Worm (Caenorhabditis elegans): Measurements from ENCODE around the gene mfsd-10.

Gene mfsd-10

DNA sequence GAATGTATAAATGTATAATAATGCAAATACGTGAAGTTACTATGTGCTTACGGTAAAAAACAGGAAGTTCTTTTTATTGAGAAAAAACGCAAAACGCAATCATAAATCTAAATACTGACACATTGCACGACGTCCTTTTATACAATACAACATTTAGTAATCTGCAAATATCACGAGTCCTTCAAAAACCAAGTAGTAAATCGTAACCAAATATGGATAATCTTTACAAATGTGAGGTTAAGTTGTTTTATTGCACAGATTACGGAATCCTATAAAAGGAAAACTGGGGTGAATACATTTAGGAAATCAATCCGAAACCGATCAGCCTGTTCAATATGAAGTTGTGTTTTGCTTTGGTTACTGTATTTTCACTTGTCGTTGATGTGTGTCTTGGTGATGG, 29.9 kb upstream of the mfsd-10 start, which contains the start of gene F11C7.7:
TSS of gene F11C7.7 (plus strand) at position 301 of the 400 bp plus-strand sequence.
- TF ChIP-seq M03D4.4 (tag; optimal IDR thresholded peaks at IDR 0.05) (no peak), pha-4 (tag; optimal IDR thresholded peaks at IDR 0.05) (no peak), sptf-1 (tag; optimal IDR thresholded peaks at IDR 0.05) (no peak), zip-8 (tag; optimal IDR thresholded peaks at IDR 0.05) (no peak), lsy-2 (tag; optimal IDR thresholded peaks at IDR 0.05) (no peak), tbx-8 (GFP tag; optimal IDR thresholded peaks at IDR 0.05) (no peak), flh-1 (GFP tag; optimal IDR thresholded peaks at IDR 0.05) (no peak), ceh-83 (GFP tag; optimal IDR thresholded peaks at IDR 0.05) (no peak), bed-3 (GFP tag; optimal IDR thresholded peaks at IDR 0.05) (no peak), elt-3 (tag; optimal IDR thresholded peaks at IDR 0.05) (no peak)

DNA sequence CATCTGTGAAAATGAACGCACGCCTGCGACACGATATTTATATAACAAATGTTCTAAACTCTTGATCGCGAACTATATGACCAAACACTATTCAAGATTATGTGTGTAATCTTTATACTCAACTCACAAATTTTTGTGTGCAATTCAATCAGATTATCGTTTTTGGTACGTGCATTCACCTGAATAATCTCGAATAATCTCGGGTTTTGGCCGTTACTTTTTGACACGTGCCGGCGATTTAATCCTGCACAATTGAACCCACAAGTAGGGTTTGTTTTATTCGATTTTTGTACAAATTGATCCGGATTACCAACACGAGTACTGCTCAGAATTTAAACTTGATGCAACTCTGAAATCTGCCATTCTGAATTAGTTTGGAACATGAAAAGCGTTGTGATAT, 28.0 kb upstream of the mfsd-10 start, which contains the start of the genes vap-1 and F11C7.2:
TSS of gene vap-1 (minus strand) at position 101 of the 400 bp plus-strand sequence.
TSS of gene F11C7.2 (plus strand) at position 359 of the 400 bp plus-strand sequence.
- TF ChIP-seq flh-1 (GFP tag; optimal IDR thresholded peaks at IDR 0.05) (no peak), nhr-28 (tag; optimal IDR thresholded peaks at IDR 0.05) (no peak), hlh-1 (tag; optimal IDR thresholded peaks at IDR 0.05) (no peak), mab-5 (tag; optimal IDR thresholded peaks at IDR 0.05) (no peak), nhr-237 (tag; optimal IDR thresholded peaks at IDR 0.05) (no peak), lin-32 (GFP tag; optimal IDR thresholded peaks at IDR 0.05) (no peak), lin-13 (tag; optimal IDR thresholded peaks at IDR 0.05) (no peak), sem-2 (GFP tag; optimal IDR thresholded peaks at IDR 0.05) (no peak), elt-1 (tag; optimal IDR thresholded peaks at IDR 0.05; ENCODE audit: borderline replicate concordance, insufficient read depth) (no peak), ceh-39 (tag; optimal IDR thresholded peaks at IDR 0.05) (no peak), drap-1 (GFP tag; optimal IDR thresholded peaks at IDR 0.05) (no peak), ham-2 (GFP tag; optimal IDR thresholded peaks at IDR 0.05) (no peak), mls-2 (tag; optimal IDR thresholded peaks at IDR 0.05) (no peak), pha-4 (tag; optimal IDR thresholded peaks at IDR 0.05) (no peak), ceh-83 (GFP tag; optimal IDR thresholded peaks at IDR 0.05) (no peak), ztf-11 (tag; optimal IDR thresholded peaks at IDR 0.05) (no peak), zip-8 (tag; optimal IDR thresholded peaks at IDR 0.05) (no peak), ceh-43 (GFP tag; optimal IDR thresholded peaks at IDR 0.05) (no peak), nhr-12 (tag; optimal IDR thresholded peaks at IDR 0.05) (no peak), M03D4.4 (tag; optimal IDR thresholded peaks at IDR 0.05) (no peak)

- TF ChIP-seq unc-62 (GFP tag; optimal IDR thresholded peaks at IDR 0.05) (no peak), lin-32 (GFP tag; optimal IDR thresholded peaks at IDR 0.05) (no peak), nhr-76 (tag; optimal IDR thresholded peaks at IDR 0.05) (no peak), elt-3 (tag; optimal IDR thresholded peaks at IDR 0.05) (no peak), blmp-1 (tag; optimal IDR thresholded peaks at IDR 0.05) (no peak), cnd-1 (tag; optimal IDR thresholded peaks at IDR 0.05) (peak; percentile 2), nhr-12 (tag; optimal IDR thresholded peaks at IDR 0.05) (no peak), ceh-39 (tag; optimal IDR thresholded peaks at IDR 0.05) (no peak), pha-4 (tag; optimal IDR thresholded peaks at IDR 0.05) (peak; percentile 79), mls-2 (tag; optimal IDR thresholded peaks at IDR 0.05) (no peak), lsy-2 (tag; optimal IDR thresholded peaks at IDR 0.05) (peak; percentile 49), bed-3 (GFP tag; optimal IDR thresholded peaks at IDR 0.05) (no peak), M03D4.4 (tag; optimal IDR thresholded peaks at IDR 0.05) (no peak), ztf-11 (tag; optimal IDR thresholded peaks at IDR 0.05) (no peak), nhr-28 (tag; optimal IDR thresholded peaks at IDR 0.05) (no peak), ces-1 (GFP tag; optimal IDR thresholded peaks at IDR 0.05) (peak; percentile 91), elt-1 (tag; optimal IDR thresholded peaks at IDR 0.05; ENCODE audit: borderline replicate concordance, insufficient read depth) (no peak), mep-1 (tag; optimal IDR thresholded peaks at IDR 0.05) (peak; percentile 94), tbx-8 (GFP tag; optimal IDR thresholded peaks at IDR 0.05) (no peak), ham-2 (GFP tag; optimal IDR thresholded peaks at IDR 0.05) (no peak), unc-39 (tag; optimal IDR thresholded peaks at IDR 0.05) (no peak), ceh-83 (GFP tag; optimal IDR thresholded peaks at IDR 0.05) (no peak), snpc-4 (tag; optimal IDR thresholded peaks at IDR 0.05) (no peak), nhr-2 (tag; optimal IDR thresholded peaks at IDR 0.05) (no peak), zip-8 (tag; optimal IDR thresholded peaks at IDR 0.05) (no peak), nhr-237 (tag; optimal IDR thresholded peaks at IDR 0.05) (peak; percentile 62), mab-5 (tag; optimal IDR thresholded peaks at IDR 0.05) (no peak), unc-120 (tag; optimal IDR thresholded peaks at IDR 0.05; ENCODE audit: poor library complexity, severe bottlenecking) (peak; percentile 49), hlh-1 (tag; optimal IDR thresholded peaks at IDR 0.05) (peak; percentile 74), sptf-1 (tag; optimal IDR thresholded peaks at IDR 0.05) (peak; percentile 28), ceh-43 (GFP tag; optimal IDR thresholded peaks at IDR 0.05) (no peak), drap-1 (GFP tag; optimal IDR thresholded peaks at IDR 0.05) (no peak), lin-13 (tag; optimal IDR thresholded peaks at IDR 0.05) (peak; percentile 74), sem-2 (GFP tag; optimal IDR thresholded peaks at IDR 0.05) (no peak), flh-1 (GFP tag; optimal IDR thresholded peaks at IDR 0.05) (no peak)
Measured at ce11 chrX:17392182-17392581, 23.7 kb upstream of the mfsd-10 start.

Data from whole organism, mixed stage, embryonic.